Fruit fly (Drosophila melanogaster) S2 (cell line): ENCODE results near the gene CG15404.

Experiments used
- CG8478 ChIP-seq: fragments of >200 bp; optimal IDR thresholded peaks from 2 replicates; lab custom pipeline; 2018
- CTCF ChIP-seq, 2 experiments: fragments of >200 bp; optimal IDR thresholded peaks; 2 replicates each; lab custom pipeline; 2018

DNA sequence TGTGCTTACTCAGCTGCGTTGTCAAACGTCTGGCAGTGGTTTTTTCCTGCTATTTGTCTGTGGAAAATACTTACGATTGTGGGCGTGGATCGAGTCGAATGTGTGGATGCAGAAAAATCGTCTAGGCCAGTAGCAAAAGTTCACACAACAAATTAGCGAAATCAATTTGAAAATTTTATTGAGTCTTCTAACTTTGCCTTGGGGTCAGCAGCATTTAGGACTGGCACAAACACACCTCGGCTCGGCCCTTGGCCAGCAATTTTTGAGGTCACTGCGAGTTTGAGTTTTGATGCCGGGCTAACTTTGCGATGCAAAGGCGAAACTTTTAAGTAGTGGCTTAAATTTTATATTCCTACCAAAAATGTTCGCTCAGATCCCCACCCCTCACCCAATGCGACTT is 26.6 kb downstream of the CG15404 start, which contains the start of gene CG34393:
- TF ChIP-seq CG8478 (lab: Kevin White, UChicago) (no peak), CTCF (optimal IDR thresholded peaks at IDR 0.05; lab: Kevin White, UChicago) (no peak)
